Fruit fly (Drosophila melanogaster) whole organism, embryonic: ENCODE results near the gene CG2182.

Experiments
- Asciz ChIP-seq: fragments of 200-800 bp; sonication (Bioruptor generic); optimal IDR thresholded peaks from 2 replicates; lab custom pipeline; 2017; ENCODE audit warnings: missing biosample characterization, mild to moderate bottlenecking, missing genetic modification characterization, missing genetic modification reagents
- Atf6 ChIP-seq: fragments of 200-800 bp; sonication (Bioruptor generic); IDR thresholded peaks from 2 replicates; pipeline ENCODE4 v1.3.6; 2022; ENCODE audit warnings: missing biosample characterization, missing genetic modification characterization
- CG1024 ChIP-seq: fragments of 200-800 bp; sonication (Bioruptor generic); IDR thresholded peaks from 2 replicates; pipeline ENCODE4 v1.3.6; 2022; ENCODE audit warnings: missing biosample characterization, missing genetic modification characterization
- CG11093 ChIP-seq: fragments of 200-800 bp; sonication (Bioruptor generic); IDR thresholded peaks from 3 replicates; pipeline ENCODE4 v1.3.6; 2022; ENCODE audit warnings: missing biosample characterization, missing genetic modification characterization
- CG11398 ChIP-seq: fragments of 200-800 bp; sonication (Bioruptor generic); optimal IDR thresholded peaks from 2 replicates; lab custom pipeline; 2016; ENCODE audit warnings: missing biosample characterization, missing genetic modification characterization
- CG14667 ChIP-seq: fragments of 200-800 bp; sonication (Bioruptor generic); IDR thresholded peaks from 2 replicates; pipeline ENCODE4 v1.3.6; 2022; ENCODE audit warnings: missing biosample characterization, missing genetic modification characterization
- CG15073 ChIP-seq: fragments of 200-800 bp; sonication (Bioruptor generic); optimal IDR thresholded peaks from 2 replicates; lab custom pipeline; 2016; ENCODE audit warnings: missing biosample characterization, missing genetic modification characterization
- CG15601 ChIP-seq: fragments of 200-800 bp; sonication (Bioruptor generic); optimal IDR thresholded peaks from 3 replicates; lab custom pipeline; 2019; ENCODE audit warnings: missing biosample characterization, mild to moderate bottlenecking, missing genetic modification characterization, moderate library complexity
- CG17802 ChIP-seq: fragments of 200-800 bp; sonication (Bioruptor generic); optimal IDR thresholded peaks from 2 replicates; lab custom pipeline; 2018; ENCODE audit warnings: missing biosample characterization, mild to moderate bottlenecking, missing genetic modification characterization, moderate library complexity
- CG1832 ChIP-seq: fragments of 200-800 bp; sonication (Bioruptor generic); optimal IDR thresholded peaks from 2 replicates; lab custom pipeline; 2017; ENCODE audit warnings: missing biosample characterization, mild to moderate bottlenecking, missing genetic modification characterization, inconsistent platforms
- CG18599 ChIP-seq: fragments of 200-800 bp; sonication (Bioruptor generic); optimal IDR thresholded peaks from 3 replicates; lab custom pipeline; 2017; ENCODE audit warnings: missing biosample characterization, missing genetic modification characterization, mild to moderate bottlenecking, moderate library complexity, missing genetic modification reagents
- CG33557 ChIP-seq: fragments of 200-800 bp; sonication (Bioruptor generic); optimal IDR thresholded peaks from 2 replicates; lab custom pipeline; 2019; ENCODE audit warnings: missing biosample characterization, mild to moderate bottlenecking, missing genetic modification characterization, moderate library complexity
- CG5180 ChIP-seq: fragments of 200-800 bp; sonication (Bioruptor generic); optimal IDR thresholded peaks from 3 replicates; lab custom pipeline; 2017; ENCODE audit warnings: missing biosample characterization, missing genetic modification characterization, mild to moderate bottlenecking, moderate library complexity, missing genetic modification reagents
- CG5245 ChIP-seq: fragments of 200-800 bp; sonication (Bioruptor generic); optimal IDR thresholded peaks from 3 replicates; lab custom pipeline; 2016; ENCODE audit warnings: missing biosample characterization, missing genetic modification characterization
- CG6254 ChIP-seq: fragments of 200-800 bp; sonication (Bioruptor generic); optimal IDR thresholded peaks from 3 replicates; lab custom pipeline; 2017; ENCODE audit warnings: mild to moderate bottlenecking, missing biosample characterization, missing genetic modification reagents, missing genetic modification characterization
- CG7928 ChIP-seq: fragments of 200-800 bp; sonication (Bioruptor generic); optimal IDR thresholded peaks from 2 replicates; lab custom pipeline; 2017; ENCODE audit warnings: missing biosample characterization, mild to moderate bottlenecking, missing genetic modification characterization
- CG8290 ChIP-seq, 3 experiments: fragments of 200-800 bp; sonication (Bioruptor generic); optimal IDR thresholded peaks; 2 replicates each; lab custom pipeline; 2016 to 2019; ENCODE audit warnings: missing biosample characterization in 3 of 3, missing genetic modification characterization in 3 of 3, mild to moderate bottlenecking in 2 of 3, moderate library complexity in 1 of 3
- CG8359 ChIP-seq: fragments of 200-800 bp; sonication (Bioruptor generic); optimal IDR thresholded peaks from 2 replicates; lab custom pipeline; 2017; ENCODE audit warnings: missing biosample characterization, mild to moderate bottlenecking, missing genetic modification characterization, borderline replicate concordance
- CG8478 ChIP-seq: fragments of >200 bp; optimal IDR thresholded peaks from 2 replicates; lab custom pipeline; 2018
- D19A ChIP-seq: fragments of 200-800 bp; optimal IDR thresholded peaks from 3 replicates; lab custom pipeline; 2019; ENCODE audit warnings: missing biosample characterization, mild to moderate bottlenecking, missing genetic modification characterization, moderate library complexity
- Dll ChIP-seq: fragments of 200-800 bp; sonication (Bioruptor generic); IDR thresholded peaks from 4 replicates; pipeline ENCODE4 v1.3.6; 2022; ENCODE audit warnings: missing biosample characterization, missing genetic modification characterization; ENCODE audit not compliant: partially characterized antibody
- E2f2 ChIP-seq: fragments of 200-800 bp; sonication (Bioruptor generic); IDR thresholded peaks from 2 replicates; pipeline ENCODE4 v1.3.6; 2022; ENCODE audit warnings: missing biosample characterization, missing genetic modification characterization
- HHEX ChIP-seq: fragments of 200-800 bp; sonication (Bioruptor generic); optimal IDR thresholded peaks from 3 replicates; lab custom pipeline; 2017; ENCODE audit warnings: missing biosample characterization, mild to moderate bottlenecking, missing genetic modification characterization, missing genetic modification reagents
- Hr78 ChIP-seq, 2 experiments: fragments of 200-800 bp in 1 of 2; fragments of >200 bp in 1 of 2; sonication (Bioruptor generic) in 1 of 2; optimal IDR thresholded peaks; 2 replicates each; lab custom pipeline; 2017 to 2019; ENCODE audit warnings: missing biosample characterization in 2 of 2, missing genetic modification characterization in 2 of 2, mild to moderate bottlenecking in 1 of 2, moderate library complexity in 1 of 2
- Med ChIP-seq: fragments of 200-800 bp; sonication (Bioruptor generic); peaks from one replicate; lab custom pipeline; 2016; ENCODE audit warnings: missing biosample characterization, missing genetic modification characterization, mild to moderate bottlenecking, inconsistent platforms, moderate library complexity
- Meics ChIP-seq: fragments of 200-800 bp; sonication (Bioruptor generic); optimal IDR thresholded peaks from 2 replicates; lab custom pipeline; 2017; ENCODE audit warnings: missing biosample characterization, mild to moderate bottlenecking, missing genetic modification characterization
- NC2α ChIP-seq: fragments of 200-800 bp; sonication (Bioruptor generic); optimal IDR thresholded peaks from 2 replicates; lab custom pipeline; 2016; ENCODE audit warnings: missing biosample characterization, missing genetic modification characterization
- Nf-YC ChIP-seq: fragments of 200-800 bp; optimal IDR thresholded peaks from 3 replicates; lab custom pipeline; 2019; ENCODE audit warnings: missing biosample characterization, mild to moderate bottlenecking, missing genetic modification characterization, moderate library complexity
- Spps ChIP-seq: fragments of 200-800 bp; sonication (Bioruptor generic); optimal IDR thresholded peaks from 2 replicates; lab custom pipeline; 2018; ENCODE audit warnings: missing biosample characterization, mild to moderate bottlenecking, missing genetic modification characterization
- Sry-β ChIP-seq: fragments of 200-800 bp; sonication (Bioruptor generic); optimal IDR thresholded peaks from 2 replicates; lab custom pipeline; 2018; ENCODE audit warnings: missing biosample characterization, mild to moderate bottlenecking, missing genetic modification characterization, moderate library complexity
- Vsx1 ChIP-seq: fragments of 200-800 bp; sonication (Bioruptor generic); optimal IDR thresholded peaks from 2 replicates; lab custom pipeline; 2017; ENCODE audit warnings: missing biosample characterization, mild to moderate bottlenecking, missing genetic modification characterization, missing genetic modification reagents
- ab ChIP-seq: fragments of 200-800 bp; sonication (Bioruptor generic); optimal IDR thresholded peaks from 2 replicates; lab custom pipeline; 2016; ENCODE audit warnings: missing biosample characterization, missing genetic modification characterization
- amos ChIP-seq: fragments of 200-800 bp; sonication (Bioruptor generic); IDR thresholded peaks from 2 replicates; pipeline ENCODE4 v1.3.6; 2022; ENCODE audit warnings: missing biosample characterization, missing genetic modification characterization; ENCODE audit not compliant: partially characterized antibody
- ap ChIP-seq: fragments of 200-800 bp; sonication (Bioruptor generic); IDR thresholded peaks from 2 replicates; pipeline ENCODE4 v1.3.6; 2022; ENCODE audit warnings: missing biosample characterization, missing genetic modification characterization
- az2 ChIP-seq: fragments of 200-800 bp; sonication (Bioruptor generic); optimal IDR thresholded peaks from 3 replicates; lab custom pipeline; 2016; ENCODE audit warnings: missing biosample characterization, missing genetic modification characterization
- caup ChIP-seq: fragments of 200-800 bp; sonication (Bioruptor generic); optimal IDR thresholded peaks from 3 replicates; lab custom pipeline; 2017; ENCODE audit warnings: missing biosample characterization, mild to moderate bottlenecking, missing genetic modification characterization, moderate library complexity; ENCODE audit not compliant: severe bottlenecking
- da ChIP-seq: fragments of 200-800 bp; sonication (Bioruptor generic); optimal IDR thresholded peaks from 2 replicates; lab custom pipeline; 2016; ENCODE audit warnings: missing biosample characterization, missing genetic modification characterization
- danr ChIP-seq: fragments of 200-800 bp; sonication (Bioruptor generic); IDR thresholded peaks from 2 replicates; pipeline ENCODE4 v1.3.6; 2022; ENCODE audit warnings: missing biosample characterization, missing genetic modification characterization
- disco-r ChIP-seq: fragments of 200-800 bp; sonication (Bioruptor generic); optimal IDR thresholded peaks from 2 replicates; lab custom pipeline; 2016; ENCODE audit warnings: missing biosample characterization, missing genetic modification characterization
- gcm ChIP-seq: fragments of 200-800 bp; sonication (Bioruptor generic); optimal IDR thresholded peaks from 2 replicates; lab custom pipeline; 2019; ENCODE audit warnings: missing biosample characterization, mild to moderate bottlenecking, missing genetic modification characterization, moderate library complexity
- grn ChIP-seq: fragments of 200-800 bp; sonication (Bioruptor generic); optimal IDR thresholded peaks from 3 replicates; lab custom pipeline; 2017; ENCODE audit warnings: missing biosample characterization, missing genetic modification characterization
- gsb-n ChIP-seq: fragments of 200-800 bp; sonication (Bioruptor generic); optimal IDR thresholded peaks from 3 replicates; lab custom pipeline; 2018; ENCODE audit warnings: missing biosample characterization, mild to moderate bottlenecking, missing genetic modification characterization
- jigr1 ChIP-seq: fragments of 200-800 bp; sonication (Bioruptor generic); IDR thresholded peaks from 3 replicates; pipeline ENCODE4 v1.3.6; 2022; ENCODE audit warnings: missing biosample characterization, missing genetic modification characterization
- pzg ChIP-seq: fragments of 200-800 bp; sonication (Bioruptor generic); optimal IDR thresholded peaks from 3 replicates; lab custom pipeline; 2018; ENCODE audit warnings: missing biosample characterization, mild to moderate bottlenecking, missing genetic modification characterization, moderate library complexity
- repo ChIP-seq: fragments of 200-800 bp; sonication (Bioruptor generic); optimal IDR thresholded peaks from 2 replicates; lab custom pipeline; 2016; ENCODE audit warnings: missing biosample characterization, missing genetic modification characterization
- tin ChIP-seq: fragments of 200-800 bp; sonication (Bioruptor generic); optimal IDR thresholded peaks from 3 replicates; lab custom pipeline; 2016; ENCODE audit warnings: missing biosample characterization, missing genetic modification characterization
- tup ChIP-seq: fragments of 200-800 bp; sonication (Bioruptor generic); optimal IDR thresholded peaks from 2 replicates; lab custom pipeline; 2016; ENCODE audit warnings: missing biosample characterization, mild to moderate bottlenecking, missing genetic modification characterization, moderate library complexity
- wek ChIP-seq: fragments of 200-800 bp; sonication (Bioruptor generic); optimal IDR thresholded peaks from 3 replicates; lab custom pipeline; 2018; ENCODE audit warnings: missing biosample characterization, mild to moderate bottlenecking, missing genetic modification characterization, moderate library complexity

Gene CG2182

DNA sequence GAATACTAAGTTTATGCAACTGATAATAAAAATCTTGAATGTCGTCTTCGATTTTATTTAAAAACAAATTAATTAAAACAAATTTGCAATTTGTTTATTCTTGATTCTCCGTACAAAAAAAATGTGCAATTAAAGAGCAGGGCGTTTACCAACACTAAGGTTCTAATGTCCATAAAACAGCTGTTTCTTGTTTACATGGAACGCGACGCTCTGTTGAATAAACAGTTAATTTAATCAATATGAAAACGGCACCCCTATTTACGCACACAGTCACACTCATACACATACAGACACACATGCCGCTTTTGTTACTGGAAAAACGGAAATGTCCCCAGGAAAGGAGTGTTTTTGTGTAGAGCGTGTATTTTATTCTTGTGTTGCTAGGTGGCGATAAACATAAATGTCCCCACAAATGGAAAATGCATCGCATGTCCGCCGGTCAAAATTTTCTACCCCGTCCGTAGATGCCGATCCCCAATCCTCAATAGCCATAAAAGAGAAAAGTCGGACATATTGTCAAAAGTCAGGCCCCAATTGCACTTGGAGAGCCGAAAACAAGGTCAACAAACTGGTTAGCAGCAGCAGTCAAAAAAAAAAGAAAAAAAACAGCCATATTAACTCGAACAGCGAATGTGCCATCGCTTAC is 36.6 kb downstream of the CG2182 start (continued):
- TF ChIP-seq da (GFP tag; lab: Kevin White, UChicago) (no peak), Atf6 (GFP tag; lab: Robert Waterston, UW) (no peak), tin (GFP tag; lab: Kevin White, UChicago) (peak; percentile 56), Dll (GFP tag; lab: Robert Waterston, UW) (no peak), Sry-β (peak; percentile 65), CG11093 (GFP tag; lab: Robert Waterston, UW) (peak; percentile 56; the same call in 1 of the 3 replicates), CG8290 (GFP tag; optimal IDR thresholded peaks at IDR 0.05; lab: Kevin White, UChicago) (peak; percentile 70), CG8290 (tag; optimal IDR thresholded peaks at IDR 0.05; lab: Kevin White, UChicago) (peak; percentile 88 to 91), caup (peak; percentile 88), CG5180 (GFP tag; lab: Kevin White, UChicago) (peak; percentile 60), CG8359 (GFP tag; lab: Kevin White, UChicago) (peak; percentile 65), CG1832 (GFP tag; lab: Kevin White, UChicago) (no peak), Hr78 (GFP tag; optimal IDR thresholded peaks at IDR 0.05; lab: Kevin White, UChicago) (no peak), pzg (GFP tag; lab: Kevin White, UChicago) (peak; percentile 30), repo (GFP tag; lab: Kevin White, UChicago) (peak; percentile 75), Meics (GFP tag; lab: Kevin White, UChicago) (peak; percentile 78), Asciz (GFP tag; lab: Kevin White, UChicago) (peak; percentile 91), wek (GFP tag; lab: Kevin White, UChicago) (peak; percentile 89), CG33557 (GFP tag; lab: Kevin White, UChicago) (peak; percentile 90), amos (GFP tag; lab: Robert Waterston, UW) (no peak), CG5245 (GFP tag; lab: Kevin White, UChicago) (peak; percentile 72), ab (no peak), CG14667 (no peak), CG1024 (GFP tag; lab: Robert Waterston, UW) (no peak), tup (GFP tag; lab: Kevin White, UChicago) (peak; percentile 65), grn (GFP tag; lab: Kevin White, UChicago) (peak; percentile 70), CG15073 (no peak), CG8478 (no peak), danr (GFP tag; lab: Robert Waterston, UW) (no peak), NC2α (GFP tag; lab: Kevin White, UChicago) (peak; percentile 82), CG6254 (GFP tag; lab: Kevin White, UChicago) (peak; percentile 78), jigr1 (GFP tag; lab: Robert Waterston, UW) (no peak), Nf-YC (tag; lab: Kevin White, UChicago) (peak; percentile 43), disco-r (GFP tag; lab: Kevin White, UChicago) (peak; percentile 48), CG18599 (GFP tag; lab: Kevin White, UChicago) (peak; percentile 85), az2 (peak; percentile 40), Spps (tag; lab: Kevin White, UChicago) (peak; percentile 72), E2f2 (GFP tag; lab: Robert Waterston, UW) (no peak), D19A (tag; lab: Kevin White, UChicago) (peak; percentile 62), Med (GFP tag; lab: Kevin White, UChicago) (peak; percentile 96), HHEX (GFP tag; lab: Kevin White, UChicago) (peak; percentile 82), Vsx1 (peak; percentile 88), CG11398 (GFP tag; lab: Kevin White, UChicago) (peak; percentile 80), CG7928 (no peak), CG17802 (tag; lab: Kevin White, UChicago) (no peak), gcm (GFP tag; lab: Kevin White, UChicago) (peak; percentile 79), CG15601 (tag; lab: Kevin White, UChicago) (peak; percentile 87), gsb-n (peak; percentile 83), ap (no peak)
